Worm (Caenorhabditis elegans) whole organism, young adult: ENCODE data around the gene set-31.

ENCODE experiments used
- B0035.1 ChIP-seq: sonication (generic microtip); optimal IDR thresholded peaks from 2 replicates; lab custom pipeline; 2016; ENCODE audit warnings: missing genetic modification characterization, mild to moderate bottlenecking, missing compliant biosample characterization, missing genotype, missing genetic modification reagents
- nfya-1 ChIP-seq: sonication (generic microtip); optimal IDR thresholded peaks from 2 replicates; lab custom pipeline; 2017; ENCODE audit warnings: antibody characterized with exemption, missing compliant biosample characterization, missing genetic modification characterization, borderline replicate concordance; ENCODE audit not compliant: insufficient read depth
- rec-8 ChIP-seq, 2 experiments: sonication (generic microtip); optimal IDR thresholded peaks; 2 replicates each; lab custom pipeline; 2016; ENCODE audit warnings: mild to moderate bottlenecking in 2 of 2, missing genetic modification characterization in 2 of 2, missing genetic modification reagents in 2 of 2, missing genotype in 2 of 2, missing biosample characterization in 1 of 2, missing compliant biosample characterization in 1 of 2, moderate library complexity in 1 of 2

ce11 chrV:14468196-14468874, 50.6 kb downstream of the set-31 start, which contains the start of gene srz-97:
- no peak for TF ChIP-seq nfya-1 (tag; lab: Kevin White, UChicago)
- TF ChIP-seq rec-8 (tag; optimal IDR thresholded peaks at IDR 0.05; lab: Kevin White, UChicago): no peak
- TF ChIP-seq B0035.1 (tag; lab: Kevin White, UChicago): no peak
